Worm (Caenorhabditis elegans) whole organism, midembryonic: ENCODE measurements around the gene nep-10.

ENCODE experiments used
- T22C8.4 ChIP-seq: fragments of 200-800 bp; sonication (Bioruptor generic); IDR thresholded peaks from 2 replicates; pipeline ENCODE4 v1.3.6; 2022; ENCODE audit warnings: missing genetic modification characterization, missing compliant biosample characterization
- cog-1 ChIP-seq: sonication (generic microtip); optimal IDR thresholded peaks from 2 replicates; lab custom pipeline; 2016; ENCODE audit warnings: missing genetic modification characterization, missing compliant biosample characterization
- flt-1 ChIP-seq: fragments of 200-800 bp; sonication (Bioruptor generic); IDR thresholded peaks from 2 replicates; pipeline ENCODE4 v1.3.6; 2022; ENCODE audit warnings: missing genetic modification characterization, missing compliant biosample characterization
- klf-2 ChIP-seq: fragments of 200-800 bp; sonication (Bioruptor generic); conservative IDR thresholded peaks from 2 replicates; pipeline ENCODE4 v1.3.6; 2022; ENCODE audit warnings: missing genetic modification reagents, missing genetic modification characterization, missing compliant biosample characterization
- med-1 ChIP-seq: sonication (generic microtip); optimal IDR thresholded peaks from 2 replicates; lab custom pipeline; 2017; ENCODE audit warnings: missing genetic modification characterization, mild to moderate bottlenecking, missing compliant biosample characterization, antibody characterized with exemption, missing genetic modification reagents; ENCODE audit not compliant: insufficient read depth
- ref-1 ChIP-seq: fragments of 200-800 bp; sonication (Bioruptor generic); conservative IDR thresholded peaks from 2 replicates; pipeline ENCODE4 v1.3.6; 2022; ENCODE audit warnings: missing genetic modification reagents, missing genetic modification characterization, missing compliant biosample characterization
- tab-1 ChIP-seq: fragments of 200-800 bp; sonication (Bioruptor generic); IDR thresholded peaks from 2 replicates; pipeline ENCODE4 v1.3.6; 2022; ENCODE audit warnings: missing genetic modification characterization, missing compliant biosample characterization
- ztf-23 ChIP-seq: fragments of 200-800 bp; sonication (Bioruptor generic); IDR thresholded peaks from 2 replicates; pipeline ENCODE4 v1.3.6; 2022; ENCODE audit warnings: missing genetic modification reagents, missing genetic modification characterization, missing compliant biosample characterization
- ztf-29 ChIP-seq: fragments of 200-800 bp; sonication (Bioruptor generic); IDR thresholded peaks from 2 replicates; pipeline ENCODE4 v1.3.6; 2022; ENCODE audit warnings: missing genetic modification reagents, missing genetic modification characterization, missing compliant biosample characterization

nep-10 gene

DNA sequence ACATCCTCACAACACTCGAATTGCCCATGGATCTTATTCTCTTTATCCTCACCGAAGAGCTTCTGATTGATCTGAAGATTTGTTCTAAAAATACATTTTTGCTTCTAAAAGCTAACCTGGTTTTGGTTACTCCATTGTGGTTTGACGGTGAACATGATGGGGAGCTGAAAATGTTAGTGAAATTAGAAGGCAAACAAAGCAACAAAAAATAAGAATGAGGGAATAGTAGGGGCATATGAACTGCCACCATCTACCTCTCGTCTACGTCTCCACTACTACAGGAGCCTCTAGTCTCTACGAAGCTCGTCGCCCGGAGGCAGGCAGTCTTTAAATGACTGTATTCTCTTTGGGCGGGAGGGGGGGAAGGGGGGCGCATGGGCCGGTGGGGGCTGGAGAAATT is 17.0 kb downstream of the nep-10 start, which contains the start of gene T06D4.2:
Gene T06D4.2 (minus strand): TSS at position 170 of the 400 bp plus-strand sequence.
- TF ChIP-seq flt-1 (no peak), cog-1 (tag; lab: Kevin White, UChicago) (no peak), ztf-23 (no peak), med-1 (no peak), tab-1 (GFP tag; lab: Robert Waterston, UW) (no peak), T22C8.4 (no peak)

DNA sequence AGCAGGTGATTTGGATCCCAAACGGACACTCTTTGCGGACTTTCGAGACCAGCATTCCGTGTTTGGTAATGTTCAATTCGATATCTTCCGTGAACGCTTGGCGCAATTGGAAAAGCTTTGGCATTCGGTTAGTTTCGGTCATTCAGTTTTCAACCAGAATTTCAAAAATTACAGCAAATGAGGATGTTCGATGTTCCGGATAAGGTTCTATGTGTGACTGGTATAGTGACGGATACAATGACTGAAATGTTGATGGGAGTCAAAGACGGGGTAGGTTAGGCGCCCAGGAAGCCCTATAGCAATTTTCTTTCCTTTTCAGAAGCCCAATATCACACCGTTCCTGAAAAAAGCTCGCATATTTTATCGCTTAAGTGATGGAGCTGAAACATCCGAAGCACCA is 19.6 kb downstream of the nep-10 start:
- TF ChIP-seq cog-1 (tag; lab: Kevin White, UChicago): no peak
- TF ChIP-seq T22C8.4: no peak
- TF ChIP-seq tab-1 (GFP tag; lab: Robert Waterston, UW): no peak
- no peak for TF ChIP-seq ztf-23
- no peak for TF ChIP-seq ref-1 (GFP tag; lab: Robert Waterston, UW)
- TF ChIP-seq ztf-29: no peak
- TF ChIP-seq med-1: no peak
- TF ChIP-seq flt-1: no peak
- TF ChIP-seq klf-2 (GFP tag; lab: Robert Waterston, UW): no peak

DNA sequence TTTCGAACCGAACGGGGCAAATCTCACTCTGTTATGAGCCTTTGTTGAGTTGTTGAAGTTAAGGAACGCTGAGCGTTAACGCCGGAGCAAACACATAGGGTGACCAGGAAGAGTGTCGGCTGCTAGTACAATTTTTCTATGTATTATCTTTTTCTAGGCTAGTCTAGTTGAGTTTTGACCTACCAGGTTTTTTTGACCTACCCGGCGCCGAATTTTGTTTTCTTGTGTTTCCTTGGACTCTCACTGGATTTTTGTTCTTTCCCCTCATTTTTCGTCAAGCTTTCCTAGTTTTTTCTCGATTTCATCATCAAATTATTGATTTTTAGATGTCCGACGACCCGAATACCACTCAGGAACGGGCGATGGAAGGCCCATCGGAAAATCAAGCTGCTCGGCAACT is 21.2 kb downstream of the nep-10 start, which contains the start of gene T06D4.1:
Gene T06D4.1 (plus strand): TSS at position 321 of the 400 bp plus-strand sequence.
- TF ChIP-seq ztf-23: no peak
- TF ChIP-seq ztf-29: no peak
- no peak for TF ChIP-seq T22C8.4
- TF ChIP-seq ref-1 (GFP tag; lab: Robert Waterston, UW): no peak
- TF ChIP-seq flt-1: no peak
- no peak for TF ChIP-seq cog-1 (tag; lab: Kevin White, UChicago)
- TF ChIP-seq tab-1 (GFP tag; lab: Robert Waterston, UW): no peak
- TF ChIP-seq med-1: no peak
- TF ChIP-seq klf-2 (GFP tag; lab: Robert Waterston, UW): no peak

DNA sequence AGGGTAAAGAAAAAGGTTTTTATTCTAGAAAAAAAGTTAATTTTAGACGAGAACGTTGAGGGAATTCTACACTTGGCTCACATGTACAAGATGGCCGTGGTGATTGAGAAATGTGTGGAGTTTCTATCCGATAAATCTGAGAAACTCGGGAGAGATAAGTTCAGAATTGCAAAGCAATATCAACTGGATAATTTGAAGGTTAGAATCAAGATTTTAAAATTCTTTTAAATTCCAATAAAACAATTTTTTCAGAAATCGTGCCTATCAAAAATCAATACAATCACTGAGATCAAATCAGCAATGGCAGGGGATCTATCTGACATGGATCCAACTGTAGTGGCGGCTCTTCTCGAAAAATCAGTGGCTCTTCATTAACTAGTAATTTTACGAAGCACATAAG is 24.5 kb downstream of the nep-10 start, which contains the start of gene Y49F6C.2:
Gene Y49F6C.2 (plus strand): TSS at position 301 of the 400 bp plus-strand sequence.
- no peak for TF ChIP-seq klf-2 (GFP tag; lab: Robert Waterston, UW)
- no peak for TF ChIP-seq ztf-23
- no peak for TF ChIP-seq tab-1 (GFP tag; lab: Robert Waterston, UW)
- TF ChIP-seq T22C8.4: no peak
- TF ChIP-seq ztf-29: no peak
- TF ChIP-seq med-1: no peak
- TF ChIP-seq ref-1 (GFP tag; lab: Robert Waterston, UW): no peak
- TF ChIP-seq cog-1 (tag; lab: Kevin White, UChicago): no peak
- no peak for TF ChIP-seq flt-1

DNA sequence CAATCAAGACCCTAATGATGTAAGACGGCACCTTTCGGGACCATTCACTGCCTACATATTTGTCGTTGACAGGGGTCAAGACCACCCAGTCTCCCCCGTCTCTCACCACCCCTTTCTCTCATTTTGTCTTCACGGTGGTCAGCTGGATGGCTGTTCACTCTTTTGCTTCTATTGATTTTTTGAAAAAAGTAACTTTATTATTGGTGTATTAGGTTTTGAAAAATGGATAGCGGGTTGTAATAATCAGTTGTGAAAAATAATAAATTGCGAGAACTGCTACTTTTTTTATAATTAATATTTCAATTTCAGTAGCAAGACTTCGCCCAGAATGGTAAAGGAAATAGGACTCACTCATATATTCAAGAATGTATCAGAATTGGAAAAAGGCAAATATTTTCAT is 26.0 kb downstream of the nep-10 start, which contains the start of gene bath-9:
Gene bath-9 (plus strand): TSS at position 301 of the 400 bp plus-strand sequence.
- TF ChIP-seq ref-1 (GFP tag; lab: Robert Waterston, UW) (no peak), cog-1 (tag; lab: Kevin White, UChicago) (no peak), klf-2 (GFP tag; lab: Robert Waterston, UW) (no peak), ztf-29 (no peak), tab-1 (GFP tag; lab: Robert Waterston, UW) (no peak), T22C8.4 (no peak), ztf-23 (no peak), flt-1 (no peak), med-1 (no peak)

DNA sequence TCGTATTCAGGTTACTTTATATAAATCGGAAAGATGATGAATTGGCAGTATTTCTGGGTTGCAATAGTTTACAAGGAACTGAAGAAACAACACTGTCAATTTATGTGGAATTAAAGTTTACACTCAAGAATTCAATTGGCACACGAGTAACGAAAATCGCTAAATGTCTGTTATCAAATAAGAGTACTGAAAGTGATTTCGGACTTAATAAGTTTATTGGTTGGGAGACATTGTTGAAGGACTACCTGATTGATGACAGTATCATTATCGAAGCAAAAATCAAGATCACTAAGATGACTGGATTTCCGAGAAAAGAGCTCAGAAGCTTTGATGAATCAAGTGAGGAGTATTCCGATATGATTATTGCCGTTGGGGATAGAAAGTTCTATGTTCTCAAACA is 27.5 kb downstream of the nep-10 start:
- TF ChIP-seq T22C8.4: no peak
- no peak for TF ChIP-seq klf-2 (GFP tag; lab: Robert Waterston, UW)
- no peak for TF ChIP-seq cog-1 (tag; lab: Kevin White, UChicago)
- TF ChIP-seq med-1: no peak
- no peak for TF ChIP-seq ref-1 (GFP tag; lab: Robert Waterston, UW)
- TF ChIP-seq ztf-23: no peak
- no peak for TF ChIP-seq tab-1 (GFP tag; lab: Robert Waterston, UW)
- no peak for TF ChIP-seq ztf-29
- TF ChIP-seq flt-1: no peak

DNA sequence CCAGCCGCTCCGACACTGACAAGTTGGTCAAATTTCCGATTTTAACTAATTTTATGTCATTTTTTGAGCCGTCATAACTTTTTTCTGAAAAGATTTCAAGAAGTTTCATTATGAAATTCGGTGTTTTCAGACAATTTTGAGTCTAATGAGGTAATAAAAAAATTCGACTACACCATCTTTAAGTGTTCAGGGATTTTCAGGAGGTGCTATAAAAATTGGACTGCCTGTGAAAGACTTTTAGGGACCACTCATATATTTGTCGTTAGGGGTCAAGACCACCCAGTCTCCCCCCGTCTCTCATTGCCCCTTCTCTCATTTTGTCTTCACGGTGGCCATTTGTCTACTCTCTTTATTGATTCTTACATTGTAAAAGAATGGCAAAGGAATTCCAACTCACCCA is 28.0 kb downstream of the nep-10 start, which contains the start of gene bath-10:
Gene bath-10 (plus strand): TSS at position 301 of the 400 bp plus-strand sequence.
- TF ChIP-seq tab-1 (GFP tag; lab: Robert Waterston, UW): no peak
- TF ChIP-seq klf-2 (GFP tag; lab: Robert Waterston, UW): no peak
- TF ChIP-seq ztf-29: no peak
- no peak for TF ChIP-seq flt-1
- TF ChIP-seq med-1: no peak
- no peak for TF ChIP-seq ref-1 (GFP tag; lab: Robert Waterston, UW)
- no peak for TF ChIP-seq T22C8.4
- no peak for TF ChIP-seq ztf-23
- no peak for TF ChIP-seq cog-1 (tag; lab: Kevin White, UChicago)

DNA sequence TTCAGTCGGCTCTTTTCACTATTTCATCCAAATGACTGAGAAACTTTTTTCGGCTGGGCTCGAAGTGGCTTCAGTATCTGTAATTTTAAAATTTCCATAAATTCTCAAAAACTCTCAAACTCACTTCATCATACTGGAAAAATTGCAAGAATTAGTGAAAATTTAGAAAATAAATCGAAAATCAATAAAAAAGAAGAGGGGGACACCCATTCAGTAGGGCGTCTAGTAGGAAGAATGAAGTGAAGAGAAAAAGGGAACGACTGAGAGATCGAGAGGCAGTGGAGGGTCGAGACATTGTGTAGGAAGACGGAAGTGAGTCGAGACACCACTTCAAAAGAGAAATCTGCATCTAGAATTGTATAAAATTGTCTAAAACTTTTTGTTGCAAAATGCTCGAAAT is 28.9 kb downstream of the nep-10 start:
- no peak for TF ChIP-seq tab-1 (GFP tag; lab: Robert Waterston, UW)
- TF ChIP-seq flt-1: no peak
- no peak for TF ChIP-seq ztf-29
- TF ChIP-seq ztf-23: no peak
- TF ChIP-seq ref-1 (GFP tag; lab: Robert Waterston, UW): no peak
- TF ChIP-seq med-1: no peak
- no peak for TF ChIP-seq klf-2 (GFP tag; lab: Robert Waterston, UW)

DNA sequence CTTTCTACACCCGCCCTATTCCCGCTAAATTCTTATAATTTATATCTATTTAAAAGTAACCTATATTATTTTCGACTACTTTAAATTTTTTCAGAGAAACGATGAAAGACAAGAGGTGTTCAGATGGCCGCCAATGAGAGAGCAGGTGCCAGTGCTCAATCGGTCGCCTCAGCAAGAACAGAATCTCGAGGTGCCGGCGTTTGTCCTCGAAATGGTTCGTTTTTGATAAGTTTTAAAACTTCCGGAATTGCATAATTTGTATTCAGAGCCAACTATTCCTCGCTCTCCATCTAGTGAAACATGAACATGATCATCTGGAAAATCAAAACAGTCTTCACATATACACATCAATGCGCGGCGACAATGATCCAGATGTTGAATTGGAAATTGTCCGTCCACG is 31.7 kb downstream of the nep-10 start, which contains the start of gene bath-23:
Gene bath-23 (plus strand): TSS at position 301 of the 400 bp plus-strand sequence.
- TF ChIP-seq med-1: no peak
- TF ChIP-seq flt-1: no peak
- TF ChIP-seq cog-1 (tag; lab: Kevin White, UChicago): no peak
- TF ChIP-seq ztf-29: no peak
- TF ChIP-seq klf-2 (GFP tag; lab: Robert Waterston, UW): no peak
- TF ChIP-seq ztf-23: no peak
- TF ChIP-seq tab-1 (GFP tag; lab: Robert Waterston, UW): no peak
- TF ChIP-seq ref-1 (GFP tag; lab: Robert Waterston, UW): no peak
- no peak for TF ChIP-seq T22C8.4

DNA sequence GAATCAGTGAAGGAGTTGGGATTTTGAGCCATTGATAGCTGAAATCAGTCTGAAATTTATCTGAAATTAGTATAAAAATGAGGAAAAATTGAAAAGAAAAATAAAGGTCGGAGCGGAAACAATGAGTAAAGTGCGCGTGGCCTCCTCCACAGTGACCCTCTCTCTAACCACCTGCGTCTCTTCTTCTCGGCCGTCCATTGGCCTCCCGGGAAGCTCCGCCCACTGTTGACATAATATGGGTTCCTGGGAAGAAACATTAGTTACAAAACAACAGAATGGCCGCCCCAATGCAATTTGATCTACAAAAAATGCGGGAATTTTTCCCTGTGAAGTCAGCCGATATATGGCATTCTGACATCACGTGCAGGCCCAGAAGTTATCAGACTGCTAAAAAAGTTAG is 32.7 kb downstream of the nep-10 start, which contains the start of gene Y49F6C.8:
Gene Y49F6C.8 (minus strand): TSS at position 51 of the 400 bp plus-strand sequence.
- TF ChIP-seq med-1: no peak
- TF ChIP-seq klf-2 (GFP tag; lab: Robert Waterston, UW): no peak
- no peak for TF ChIP-seq T22C8.4
- no peak for TF ChIP-seq tab-1 (GFP tag; lab: Robert Waterston, UW)
- no peak for TF ChIP-seq ref-1 (GFP tag; lab: Robert Waterston, UW)
